Worm (Caenorhabditis elegans) whole organism, young adult: ENCODE data around the gene plx-1.

Experiments used
- C06A6.2 ChIP-seq: fragments of 200-800 bp; sonication (Bioruptor generic); conservative IDR thresholded peaks from 2 replicates; pipeline ENCODE4 v1.3.6; 2022; ENCODE audit warnings: missing genetic modification characterization, missing compliant biosample characterization
- C17E4.6 ChIP-seq: fragments of 200-800 bp; sonication (Bioruptor generic); IDR thresholded peaks from 2 replicates; pipeline ENCODE4 v1.3.6; 2022; ENCODE audit warnings: missing genetic modification reagents, missing genetic modification characterization, missing compliant biosample characterization
- D2030.7 ChIP-seq: fragments of 200-800 bp; sonication (Bioruptor generic); IDR thresholded peaks from 2 replicates; pipeline ENCODE4 v1.3.6; 2022; ENCODE audit warnings: missing genetic modification reagents, missing genetic modification characterization, missing compliant biosample characterization
- F33H1.4 ChIP-seq: fragments of 200-800 bp; sonication (Bioruptor generic); IDR thresholded peaks from 2 replicates; pipeline ENCODE4 v1.3.6; 2022; ENCODE audit warnings: missing genetic modification reagents, missing genetic modification characterization, missing compliant biosample characterization
- F52B5.7 ChIP-seq: sonication (generic microtip); optimal IDR thresholded peaks from 2 replicates; lab custom pipeline; 2016; ENCODE audit warnings: mild to moderate bottlenecking, missing genetic modification characterization, missing compliant biosample characterization
- F55B11.4 ChIP-seq: sonication (generic microtip); optimal IDR thresholded peaks from 2 replicates; lab custom pipeline; 2016; ENCODE audit warnings: missing compliant biosample characterization, missing genetic modification characterization, borderline replicate concordance; ENCODE audit not compliant: insufficient read depth
- Y53F4B.3 ChIP-seq: fragments of 200-800 bp; sonication (Bioruptor generic); IDR thresholded peaks from 2 replicates; pipeline ENCODE4 v1.3.6; 2022; ENCODE audit warnings: missing genetic modification reagents, missing genetic modification characterization, missing compliant biosample characterization
- Y79H2A.3 ChIP-seq: fragments of 200-800 bp; sonication (Bioruptor generic); conservative IDR thresholded peaks from 2 replicates; pipeline ENCODE4 v1.3.6; 2022; ENCODE audit warnings: missing genetic modification reagents, missing genetic modification characterization, missing compliant biosample characterization
- aptf-3 ChIP-seq: fragments of 200-800 bp; sonication (Bioruptor generic); IDR thresholded peaks from 2 replicates; pipeline ENCODE4 v1.3.6; 2022; ENCODE audit warnings: missing genetic modification characterization, missing compliant biosample characterization
- athp-1 ChIP-seq: sonication (generic microtip); optimal IDR thresholded peaks from 2 replicates; lab custom pipeline; 2017; ENCODE audit warnings: mild to moderate bottlenecking, missing genetic modification characterization, missing compliant biosample characterization
- attf-3 ChIP-seq: fragments of 200-800 bp; sonication (Bioruptor generic); conservative IDR thresholded peaks from 2 replicates; pipeline ENCODE4 v1.3.6; 2022; ENCODE audit warnings: missing genetic modification reagents, missing genetic modification characterization, missing compliant biosample characterization
- attf-6 ChIP-seq: fragments of 200-800 bp; sonication (Bioruptor generic); IDR thresholded peaks from 2 replicates; pipeline ENCODE4 v1.3.6; 2022; ENCODE audit warnings: missing genetic modification reagents, missing genetic modification characterization, missing compliant biosample characterization
- bed-2 ChIP-seq: fragments of 200-800 bp; sonication (Bioruptor generic); IDR thresholded peaks from 2 replicates; pipeline ENCODE4 v1.3.6; 2022; ENCODE audit warnings: missing genetic modification reagents, missing genetic modification characterization, missing compliant biosample characterization
- ceh-27 ChIP-seq: fragments of 200-800 bp; sonication (Bioruptor generic); optimal IDR thresholded peaks from 2 replicates; lab custom pipeline; 2018; ENCODE audit warnings: mild to moderate bottlenecking, missing genetic modification characterization, moderate library complexity, missing compliant biosample characterization
- ceh-91 ChIP-seq: fragments of 200-800 bp; sonication (Bioruptor generic); IDR thresholded peaks from 2 replicates; pipeline ENCODE4 v1.3.6; 2022; ENCODE audit warnings: missing genetic modification reagents, missing genetic modification characterization, missing compliant biosample characterization
- chd-7 ChIP-seq: sonication (generic microtip); optimal IDR thresholded peaks from 2 replicates; lab custom pipeline; 2016; ENCODE audit warnings: mild to moderate bottlenecking, missing genetic modification characterization, moderate library complexity, missing compliant biosample characterization
- dpff-1 ChIP-seq: sonication (generic microtip); optimal IDR thresholded peaks from 2 replicates; lab custom pipeline; 2017; ENCODE audit warnings: mild to moderate bottlenecking, missing genetic modification characterization, missing compliant biosample characterization
- efl-1 ChIP-seq: fragments of 150-350 bp; optimal IDR thresholded peaks from 2 replicates; lab custom pipeline; 2014; ENCODE audit warnings: missing biosample characterization, missing genetic modification reagents, missing genetic modification characterization
- egl-18 ChIP-seq: fragments of 200-800 bp; sonication (Bioruptor generic); IDR thresholded peaks from 2 replicates; pipeline ENCODE4 v1.3.6; 2022; ENCODE audit warnings: missing genetic modification reagents, missing genetic modification characterization, missing compliant biosample characterization
- egrh-3 ChIP-seq: fragments of 200-800 bp; sonication (Bioruptor generic); IDR thresholded peaks from 2 replicates; pipeline ENCODE4 v1.3.6; 2022; ENCODE audit warnings: missing genetic modification reagents, missing genetic modification characterization, missing compliant biosample characterization
- him-1 ChIP-seq: sonication (generic microtip); optimal IDR thresholded peaks from 2 replicates; lab custom pipeline; 2016; ENCODE audit warnings: missing genotype, missing genetic modification reagents, missing genetic modification characterization, missing compliant biosample characterization
- hlh-12 ChIP-seq: sonication (generic microtip); optimal IDR thresholded peaks from 2 replicates; lab custom pipeline; 2016; ENCODE audit warnings: missing genetic modification characterization, missing compliant biosample characterization
- hmg-1.2 ChIP-seq: fragments of 200-800 bp; sonication (Bioruptor generic); IDR thresholded peaks from 2 replicates; pipeline ENCODE4 v1.3.6; 2022; ENCODE audit warnings: missing genetic modification reagents, missing genetic modification characterization, missing compliant biosample characterization
- hrde-1 ChIP-seq: sonication (generic microtip); optimal IDR thresholded peaks from 2 replicates; lab custom pipeline; 2016; ENCODE audit warnings: missing genetic modification characterization, mild to moderate bottlenecking, missing compliant biosample characterization, moderate library complexity, missing genotype, missing genetic modification reagents, borderline replicate concordance
- lag-1 ChIP-seq: fragments of 200-800 bp; sonication (Bioruptor generic); IDR thresholded peaks from 2 replicates; pipeline ENCODE4 v1.3.6; 2022; ENCODE audit warnings: missing genetic modification reagents, missing genetic modification characterization, missing compliant biosample characterization
- let-607 ChIP-seq, 2 experiments: fragments of 200-800 bp in 1 of 2; sonication (Bioruptor generic) in 1 of 2; sonication (generic microtip) in 1 of 2; optimal IDR thresholded peaks; 2 replicates each; lab custom pipeline; 2016 to 2018; ENCODE audit warnings: mild to moderate bottlenecking in 2 of 2, missing compliant biosample characterization in 2 of 2, missing genetic modification characterization in 2 of 2, moderate library complexity in 2 of 2, missing genotype in 1 of 2
- lin-40 ChIP-seq: sonication (generic microtip); optimal IDR thresholded peaks from 2 replicates; lab custom pipeline; 2016; ENCODE audit warnings: missing genetic modification characterization, mild to moderate bottlenecking, missing compliant biosample characterization, missing genotype, missing genetic modification reagents
- lsl-1 ChIP-seq: fragments of 200-800 bp; sonication (Bioruptor generic); optimal IDR thresholded peaks from 2 replicates; lab custom pipeline; 2018; ENCODE audit warnings: mild to moderate bottlenecking, missing genetic modification characterization, moderate library complexity, missing compliant biosample characterization
- lsy-27 ChIP-seq: sonication (generic microtip); optimal IDR thresholded peaks from 2 replicates; lab custom pipeline; 2017; ENCODE audit warnings: missing genetic modification characterization, mild to moderate bottlenecking, missing compliant biosample characterization, antibody characterized with exemption, missing genotype, borderline replicate concordance; ENCODE audit not compliant: insufficient read depth
- madf-6 ChIP-seq: fragments of 200-800 bp; sonication (Bioruptor generic); IDR thresholded peaks from 2 replicates; pipeline ENCODE4 v1.3.6; 2022; ENCODE audit warnings: missing genetic modification reagents, missing genetic modification characterization, missing compliant biosample characterization
- mcd-1 ChIP-seq: fragments of 200-800 bp; sonication (Bioruptor generic); IDR thresholded peaks from 2 replicates; pipeline ENCODE4 v1.3.6; 2022; ENCODE audit warnings: missing genetic modification reagents, missing genetic modification characterization, missing compliant biosample characterization
- mel-28 ChIP-seq: sonication (generic microtip); optimal IDR thresholded peaks from 2 replicates; lab custom pipeline; 2016; ENCODE audit warnings: borderline replicate concordance, mild to moderate bottlenecking, missing genetic modification characterization, missing compliant biosample characterization
- nhr-27 ChIP-seq: fragments of 200-800 bp; sonication (Bioruptor generic); optimal IDR thresholded peaks from 2 replicates; lab custom pipeline; 2018; ENCODE audit warnings: mild to moderate bottlenecking, missing genetic modification characterization, moderate library complexity, missing compliant biosample characterization
- nhr-80 ChIP-seq: sonication (generic microtip); optimal IDR thresholded peaks from 2 replicates; lab custom pipeline; 2016; ENCODE audit warnings: missing genetic modification characterization, missing compliant biosample characterization
- snpc-1.3 ChIP-seq: sonication (generic microtip); optimal IDR thresholded peaks from 2 replicates; lab custom pipeline; 2017; ENCODE audit warnings: missing genetic modification characterization, mild to moderate bottlenecking, missing compliant biosample characterization, antibody characterized with exemption, moderate library complexity, missing genotype, missing genetic modification reagents; ENCODE audit not compliant: insufficient read depth
- snpc-4 ChIP-seq, 5 experiments: fragments of 150-350 bp in 1 of 5; sonication (generic microtip) in 4 of 5; optimal IDR thresholded peaks; 2 replicates each; lab custom pipeline; 2014 to 2018; ENCODE audit warnings: missing genetic modification characterization in 5 of 5, missing biosample characterization in 3 of 5, antibody characterized with exemption in 2 of 5, mild to moderate bottlenecking in 2 of 5, missing compliant biosample characterization in 2 of 5, missing genotype in 2 of 5, moderate library complexity in 2 of 5, missing genetic modification reagents in 1 of 5
- unc-62 ChIP-seq: fragments of 150-350 bp; optimal IDR thresholded peaks from 2 replicates; lab custom pipeline; 2014; ENCODE audit warnings: missing biosample characterization, missing genetic modification reagents, missing genetic modification characterization
- xnd-1 ChIP-seq: sonication (generic microtip); optimal IDR thresholded peaks from 2 replicates; lab custom pipeline; 2016; ENCODE audit warnings: missing genotype, missing genetic modification reagents, missing genetic modification characterization, missing compliant biosample characterization
- zim-3 ChIP-seq: sonication (generic microtip); optimal IDR thresholded peaks from 2 replicates; lab custom pipeline; 2017; ENCODE audit warnings: mild to moderate bottlenecking, missing genetic modification characterization, moderate library complexity, missing compliant biosample characterization

plx-1 gene

ce11 chrIV:951569-951968 lies 7.8 kb upstream of the plx-1 start:
- no peak for TF ChIP-seq hrde-1 (tag; lab: Kevin White, UChicago)
- no peak for TF ChIP-seq dpff-1 (tag; lab: Kevin White, UChicago)
- no peak for TF ChIP-seq nhr-80 (tag; lab: Kevin White, UChicago)
- no peak for TF ChIP-seq nhr-27 (tag; lab: Kevin White, UChicago)
- no peak for TF ChIP-seq egl-18 (GFP tag; lab: Robert Waterston, UW)
- TF ChIP-seq him-1 (tag; lab: Kevin White, UChicago), result no peak
- no peak for TF ChIP-seq C06A6.2 (GFP tag; lab: Robert Waterston, UW)
- no peak for TF ChIP-seq F55B11.4 (tag; lab: Kevin White, UChicago)
- TF ChIP-seq, all 124 proteins: peak for 0

- TF ChIP-seq hlh-12 (tag; lab: Kevin White, UChicago) (no peak), Y53F4B.3 (GFP tag; lab: Robert Waterston, UW) (no peak), efl-1 (GFP tag; lab: Kevin White, UChicago) (no peak)
These were observed 6.2 kb upstream of the plx-1 start for ce11 chrIV:953136-953535.

ce11 chrIV:957820-958219 lies 1.5 kb upstream of the plx-1 start:
- TF ChIP-seq lag-1 (no peak), hmg-1.2 (GFP tag; lab: Robert Waterston, UW) (peak; percentile 84), snpc-4 (GFP tag; optimal IDR thresholded peaks at IDR 0.05; lab: Kevin White, UChicago) (no peak), snpc-4 (tag; optimal IDR thresholded peaks at IDR 0.05; lab: Kevin White, UChicago) (peak in 1 of 4 experiments; percentile 41), aptf-3 (GFP tag; lab: Robert Waterston, UW) (no peak), mcd-1 (GFP tag; lab: Robert Waterston, UW) (0 out of 2 replicates have a peak, but pooled peaks have one; percentile 27), ceh-27 (GFP tag; lab: Kevin White, UChicago) (peak; percentile 7), let-607 (tag; optimal IDR thresholded peaks at IDR 0.05; lab: Kevin White, UChicago) (no peak), athp-1 (tag; lab: Kevin White, UChicago) (no peak), nhr-80 (tag; lab: Kevin White, UChicago) (peak; percentile 75), lin-40 (tag; lab: Kevin White, UChicago) (peak; percentile 24)

- peak; percentile 81 for TF ChIP-seq lsl-1
- TF ChIP-seq ceh-91 (GFP tag; lab: Robert Waterston, UW), result no peak
- no peak for TF ChIP-seq madf-6
- no peak for TF ChIP-seq snpc-1.3 (tag; lab: Kevin White, UChicago)
- no peak for TF ChIP-seq F52B5.7 (tag; lab: Kevin White, UChicago)
- TF ChIP-seq F33H1.4 (GFP tag; lab: Robert Waterston, UW), result peak; percentile 55; the same call in 1 of the 2 replicates
- TF ChIP-seq xnd-1 (tag; lab: Kevin White, UChicago), result peak; percentile 7
These were observed 856 bp downstream of the plx-1 start for ce11 chrIV:960177-960576.

ce11 chrIV:961862-962261 lies 2.5 kb downstream of the plx-1 start:
- no peak for TF ChIP-seq chd-7 (tag; lab: Kevin White, UChicago)
- TF ChIP-seq lsy-27, result no peak
- TF ChIP-seq attf-3 (GFP tag; lab: Robert Waterston, UW), result no peak
- TF ChIP-seq efl-1 (GFP tag; lab: Kevin White, UChicago), result no peak
- no peak for TF ChIP-seq C17E4.6 (GFP tag; lab: Robert Waterston, UW)
- TF ChIP-seq attf-6 (GFP tag; lab: Robert Waterston, UW), result no peak
- no peak for TF ChIP-seq unc-62 (GFP tag; lab: Kevin White, UChicago)
- no peak for TF ChIP-seq Y79H2A.3
- no peak for TF ChIP-seq snpc-1.3 (tag; lab: Kevin White, UChicago)
- TF ChIP-seq egrh-3 (GFP tag; lab: Robert Waterston, UW), result no peak
- no peak for TF ChIP-seq zim-3 (tag; lab: Kevin White, UChicago)
- TF ChIP-seq athp-1 (tag; lab: Kevin White, UChicago), result no peak
- TF ChIP-seq ceh-27 (GFP tag; lab: Kevin White, UChicago), result no peak
- no peak for TF ChIP-seq bed-2 (GFP tag; lab: Robert Waterston, UW)
- no peak for TF ChIP-seq F55B11.4 (tag; lab: Kevin White, UChicago)
- TF ChIP-seq mel-28 (tag; lab: Kevin White, UChicago), result no peak
- no peak for TF ChIP-seq D2030.7 (GFP tag; lab: Robert Waterston, UW)
- TF ChIP-seq hrde-1 (tag; lab: Kevin White, UChicago), result no peak
